Fruit fly (Drosophila melanogaster) Kc167 (cell line): Measurements from ENCODE around the gene CG32369.

Source experiments
- Myc ChIP-seq: fragments of >200 bp; optimal IDR thresholded peaks from 2 replicates; lab custom pipeline; 2017; ENCODE audit warnings: missing external identifiers
- h ChIP-seq: fragments of >200 bp; optimal IDR thresholded peaks from 3 replicates; lab custom pipeline; 2018; ENCODE audit warnings: missing external identifiers
- insv ChIP-seq: fragments of >200 bp; optimal IDR thresholded peaks from 3 replicates; lab custom pipeline; 2018; ENCODE audit warnings: missing external identifiers
- psq ChIP-seq: fragments of >200 bp; optimal IDR thresholded peaks from 2 replicates; lab custom pipeline; 2017; ENCODE audit warnings: missing external identifiers
- ttk ChIP-seq: sonication (Bioruptor generic); optimal IDR thresholded peaks from 2 replicates; lab custom pipeline; 2017; ENCODE audit warnings: missing external identifiers

dm6 chr3L:7856626-7856937 is 47.0 kb upstream of the CG32369 start:
- TF ChIP-seq psq (lab: Kevin White, UChicago) (no peak), h (no peak), Myc (lab: Kevin White, UChicago) (no peak), insv (no peak), ttk (no peak)
